Fruit fly (Drosophila melanogaster) whole organism, embryonic: ENCODE results near the gene Inx5.

ENCODE experiments used
- Adf1 ChIP-seq: fragments of 200-800 bp; sonication (Bioruptor generic); IDR thresholded peaks from 2 replicates; pipeline ENCODE4 v1.3.6; 2022; ENCODE audit warnings: missing biosample characterization, missing genetic modification characterization
- Asciz ChIP-seq: fragments of 200-800 bp; sonication (Bioruptor generic); optimal IDR thresholded peaks from 2 replicates; lab custom pipeline; 2017; ENCODE audit warnings: missing biosample characterization, mild to moderate bottlenecking, missing genetic modification characterization, missing genetic modification reagents
- BtbVII ChIP-seq: fragments of 200-800 bp; sonication (Bioruptor generic); optimal IDR thresholded peaks from 3 replicates; lab custom pipeline; 2017; ENCODE audit warnings: missing biosample characterization, mild to moderate bottlenecking, missing genetic modification characterization
- CG1024 ChIP-seq: fragments of 200-800 bp; sonication (Bioruptor generic); IDR thresholded peaks from 2 replicates; pipeline ENCODE4 v1.3.6; 2022; ENCODE audit warnings: missing biosample characterization, missing genetic modification characterization
- CG10565 ChIP-seq: fragments of 200-800 bp; sonication (Bioruptor generic); optimal IDR thresholded peaks from 3 replicates; lab custom pipeline; 2016; ENCODE audit warnings: missing biosample characterization, mild to moderate bottlenecking, missing genetic modification characterization
- CG13894 ChIP-seq: fragments of 200-800 bp; sonication (Bioruptor generic); optimal IDR thresholded peaks from 3 replicates; lab custom pipeline; 2018; ENCODE audit warnings: missing biosample characterization, mild to moderate bottlenecking, missing genetic modification characterization, moderate library complexity
- CG14014 ChIP-seq: fragments of 200-800 bp; sonication (Bioruptor generic); IDR thresholded peaks from 2 replicates; pipeline ENCODE4 v1.3.6; 2022; ENCODE audit warnings: missing biosample characterization, missing genetic modification characterization
- CG14710 ChIP-seq: fragments of 200-800 bp; sonication (Bioruptor generic); optimal IDR thresholded peaks from 3 replicates; lab custom pipeline; 2019; ENCODE audit warnings: missing biosample characterization, mild to moderate bottlenecking, missing genetic modification characterization, moderate library complexity
- CG1529 ChIP-seq: fragments of 200-800 bp; sonication (Bioruptor generic); optimal IDR thresholded peaks from 3 replicates; lab custom pipeline; 2018; ENCODE audit warnings: missing biosample characterization, missing genetic modification characterization
- CG17802 ChIP-seq: fragments of 200-800 bp; sonication (Bioruptor generic); optimal IDR thresholded peaks from 2 replicates; lab custom pipeline; 2018; ENCODE audit warnings: missing biosample characterization, mild to moderate bottlenecking, missing genetic modification characterization, moderate library complexity
- CG17912 ChIP-seq: fragments of 200-800 bp; sonication (Bioruptor generic); optimal IDR thresholded peaks from 2 replicates; lab custom pipeline; 2018; ENCODE audit warnings: missing biosample characterization, mild to moderate bottlenecking, missing genetic modification characterization
- CG6854 ChIP-seq: fragments of 200-800 bp; sonication (Bioruptor generic); optimal IDR thresholded peaks from 3 replicates; lab custom pipeline; 2017; ENCODE audit warnings: missing biosample characterization, mild to moderate bottlenecking, missing genetic modification characterization
- CG9817 ChIP-seq: fragments of 200-800 bp; sonication (Bioruptor generic); optimal IDR thresholded peaks from 2 replicates; lab custom pipeline; 2018; ENCODE audit warnings: missing biosample characterization, mild to moderate bottlenecking, missing genetic modification characterization, moderate library complexity
- CTCF ChIP-seq: fragments of 200-800 bp; sonication (Bioruptor generic); optimal IDR thresholded peaks from 2 replicates; lab custom pipeline; 2017; ENCODE audit warnings: missing biosample characterization, mild to moderate bottlenecking, missing genetic modification characterization, moderate library complexity
- Dek ChIP-seq: fragments of 200-800 bp; sonication (Bioruptor generic); optimal IDR thresholded peaks from 3 replicates; lab custom pipeline; 2019; ENCODE audit warnings: missing biosample characterization, mild to moderate bottlenecking, missing genetic modification characterization, moderate library complexity
- Dref ChIP-seq: fragments of 200-800 bp; sonication (Bioruptor generic); IDR thresholded peaks from 2 replicates; pipeline ENCODE4 v1.3.6; 2022; ENCODE audit warnings: missing biosample characterization, missing genetic modification characterization
- E2f2 ChIP-seq: fragments of 200-800 bp; sonication (Bioruptor generic); IDR thresholded peaks from 2 replicates; pipeline ENCODE4 v1.3.6; 2022; ENCODE audit warnings: missing biosample characterization, missing genetic modification characterization
- Gug ChIP-seq: fragments of 200-800 bp; sonication (Bioruptor generic); IDR thresholded peaks from 4 replicates; pipeline ENCODE4 v1.3.6; 2022; ENCODE audit warnings: missing biosample characterization, missing genetic modification characterization
- Hmx ChIP-seq: fragments of 200-800 bp; sonication (Bioruptor generic); optimal IDR thresholded peaks from 2 replicates; lab custom pipeline; 2016; ENCODE audit warnings: missing biosample characterization, missing genetic modification characterization
- Hr39 ChIP-seq: fragments of >200 bp; optimal IDR thresholded peaks from 2 replicates; lab custom pipeline; 2017
- Kr ChIP-seq: fragments of 200-800 bp; sonication (Bioruptor generic); optimal IDR thresholded peaks from 2 replicates; lab custom pipeline; 2017; ENCODE audit warnings: missing biosample characterization, mild to moderate bottlenecking, missing genetic modification characterization
- MESR4 ChIP-seq: fragments of 200-800 bp; sonication (Bioruptor generic); optimal IDR thresholded peaks from 2 replicates; lab custom pipeline; 2018; ENCODE audit warnings: missing biosample characterization, mild to moderate bottlenecking, missing genetic modification characterization, moderate library complexity
- Opbp ChIP-seq: fragments of 200-800 bp; sonication (Bioruptor generic); IDR thresholded peaks from 3 replicates; pipeline ENCODE4 v1.3.6; 2022; ENCODE audit warnings: missing biosample characterization, missing genetic modification characterization; ENCODE audit not compliant: partially characterized antibody
- Spps ChIP-seq: fragments of 200-800 bp; sonication (Bioruptor generic); optimal IDR thresholded peaks from 2 replicates; lab custom pipeline; 2018; ENCODE audit warnings: missing biosample characterization, mild to moderate bottlenecking, missing genetic modification characterization
- ara ChIP-seq: fragments of 200-800 bp; sonication (Bioruptor generic); IDR thresholded peaks from 2 replicates; pipeline ENCODE4 v1.3.6; 2022; ENCODE audit warnings: missing biosample characterization, missing genetic modification characterization
- az2 ChIP-seq: fragments of 200-800 bp; sonication (Bioruptor generic); optimal IDR thresholded peaks from 3 replicates; lab custom pipeline; 2016; ENCODE audit warnings: missing biosample characterization, missing genetic modification characterization
- cato ChIP-seq: fragments of 200-800 bp; sonication (Bioruptor generic); optimal IDR thresholded peaks from 2 replicates; lab custom pipeline; 2016; ENCODE audit warnings: missing biosample characterization, missing genetic modification characterization, borderline replicate concordance
- croc ChIP-seq: fragments of 200-800 bp; sonication (Bioruptor generic); conservative IDR thresholded peaks from 3 replicates; pipeline ENCODE4 v1.3.6; 2022; ENCODE audit warnings: missing biosample characterization, missing genetic modification characterization
- crol ChIP-seq: fragments of 200-800 bp; sonication (Bioruptor generic); IDR thresholded peaks from 2 replicates; pipeline ENCODE4 v1.3.6; 2022; ENCODE audit warnings: missing biosample characterization, missing genetic modification characterization
- fd96Cb ChIP-seq: fragments of 200-800 bp; sonication (Bioruptor generic); optimal IDR thresholded peaks from 2 replicates; lab custom pipeline; 2018; ENCODE audit warnings: missing biosample characterization, mild to moderate bottlenecking, missing genetic modification characterization, moderate library complexity
- fu2 ChIP-seq: fragments of 200-800 bp; sonication (Bioruptor generic); optimal IDR thresholded peaks from 2 replicates; lab custom pipeline; 2016; ENCODE audit warnings: missing biosample characterization, missing genetic modification characterization
- inv ChIP-seq: fragments of 200-800 bp; sonication (Bioruptor generic); IDR thresholded peaks from 2 replicates; pipeline ENCODE4 v1.3.6; 2022; ENCODE audit warnings: missing biosample characterization, missing genetic modification characterization; ENCODE audit not compliant: partially characterized antibody
- lab ChIP-seq: fragments of 200-800 bp; sonication (Bioruptor generic); optimal IDR thresholded peaks from 3 replicates; lab custom pipeline; 2017; ENCODE audit warnings: missing biosample characterization, missing genetic modification characterization, mild to moderate bottlenecking, moderate library complexity, missing genetic modification reagents
- lmd ChIP-seq: fragments of 200-800 bp; sonication (Bioruptor generic); IDR thresholded peaks from 2 replicates; pipeline ENCODE4 v1.3.6; 2022; ENCODE audit warnings: missing biosample characterization, missing genetic modification characterization
- nerfin-2 ChIP-seq: fragments of 200-800 bp; sonication (Bioruptor generic); IDR thresholded peaks from 2 replicates; pipeline ENCODE4 v1.3.6; 2022; ENCODE audit warnings: missing biosample characterization, missing genetic modification characterization; ENCODE audit not compliant: partially characterized antibody
- nmo ChIP-seq: fragments of 200-800 bp; sonication (Bioruptor generic); optimal IDR thresholded peaks from 2 replicates; lab custom pipeline; 2018; ENCODE audit warnings: missing biosample characterization, mild to moderate bottlenecking, missing genetic modification characterization, moderate library complexity
- nom ChIP-seq: fragments of 200-800 bp; sonication (Bioruptor generic); optimal IDR thresholded peaks from 2 replicates; lab custom pipeline; 2017; ENCODE audit warnings: missing biosample characterization, missing genetic modification characterization, mild to moderate bottlenecking, moderate library complexity, missing genetic modification reagents
- pfk ChIP-seq: fragments of 200-800 bp; sonication (Bioruptor generic); optimal IDR thresholded peaks from 2 replicates; lab custom pipeline; 2018; ENCODE audit warnings: missing biosample characterization, mild to moderate bottlenecking, missing genetic modification characterization, moderate library complexity
- pros ChIP-seq: fragments of 200-800 bp; sonication (Bioruptor generic); optimal IDR thresholded peaks from 3 replicates; lab custom pipeline; 2019; ENCODE audit warnings: missing biosample characterization, mild to moderate bottlenecking, missing genetic modification characterization, moderate library complexity
- pzg ChIP-seq: fragments of 200-800 bp; sonication (Bioruptor generic); optimal IDR thresholded peaks from 3 replicates; lab custom pipeline; 2018; ENCODE audit warnings: missing biosample characterization, mild to moderate bottlenecking, missing genetic modification characterization, moderate library complexity
- sens ChIP-seq: fragments of 200-800 bp; sonication (Bioruptor generic); peaks from one replicate; lab custom pipeline; 2016; ENCODE audit warnings: missing biosample characterization, missing genetic modification characterization
- seq ChIP-seq: fragments of 200-800 bp; sonication (Bioruptor generic); IDR thresholded peaks from 2 replicates; pipeline ENCODE4 v1.3.6; 2022; ENCODE audit warnings: missing biosample characterization, missing genetic modification characterization
- shn ChIP-seq: fragments of 200-800 bp; sonication (Bioruptor generic); optimal IDR thresholded peaks from 3 replicates; lab custom pipeline; 2016; ENCODE audit warnings: missing biosample characterization, missing genetic modification characterization
- sim ChIP-seq: fragments of 200-800 bp; sonication (Bioruptor generic); IDR thresholded peaks from 2 replicates; pipeline ENCODE4 v1.3.6; 2022; ENCODE audit warnings: missing biosample characterization, missing genetic modification characterization
- slp2 ChIP-seq: fragments of 200-800 bp; sonication (Bioruptor generic); optimal IDR thresholded peaks from 2 replicates; lab custom pipeline; 2016; ENCODE audit warnings: missing biosample characterization, missing genetic modification characterization
- ssp ChIP-seq: fragments of 200-800 bp; sonication (Bioruptor generic); IDR thresholded peaks from 2 replicates; pipeline ENCODE4 v1.3.6; 2022; ENCODE audit warnings: missing biosample characterization, missing genetic modification characterization
- zen2 ChIP-seq: fragments of 200-800 bp; sonication (Bioruptor generic); IDR thresholded peaks from 3 replicates; pipeline ENCODE4 v1.3.6; 2022; ENCODE audit warnings: missing biosample characterization, missing genetic modification characterization; ENCODE audit not compliant: partially characterized antibody

Gene Inx5

dm6 chrX:19172955-19173354 lies 2.3 kb upstream of the Inx5 start (continued):
- TF ChIP-seq slp2 (GFP tag; lab: Kevin White, UChicago) (no peak), Gug (GFP tag; lab: Robert Waterston, UW) (no peak), CG14710 (tag; lab: Kevin White, UChicago) (no peak), fu2 (GFP tag; lab: Kevin White, UChicago) (no peak), sens (GFP tag; lab: Kevin White, UChicago) (peak; percentile 65), nmo (GFP tag; lab: Kevin White, UChicago) (no peak), Dref (no peak), inv (no peak), Hmx (GFP tag; lab: Kevin White, UChicago) (no peak), zen2 (GFP tag; lab: Robert Waterston, UW) (no peak), Dek (no peak), ara (GFP tag; lab: Robert Waterston, UW) (no peak), Opbp (GFP tag; lab: Robert Waterston, UW) (no peak), nom (GFP tag; lab: Kevin White, UChicago) (no peak), E2f2 (no peak), ssp (GFP tag; lab: Robert Waterston, UW) (no peak), pzg (GFP tag; lab: Kevin White, UChicago) (no peak), CG13894 (no peak), Hr39 (no peak), croc (GFP tag; lab: Robert Waterston, UW) (no peak), CG1024 (GFP tag; lab: Robert Waterston, UW) (no peak), CG14014 (GFP tag; lab: Robert Waterston, UW) (no peak), Asciz (GFP tag; lab: Kevin White, UChicago) (no peak), az2 (peak; percentile 9), cato (GFP tag; lab: Kevin White, UChicago) (no peak), CG9817 (tag; lab: Kevin White, UChicago) (no peak), Adf1 (GFP tag; lab: Robert Waterston, UW) (0 out of 2 replicates have a peak, but pooled peaks have one; percentile 8), sim (GFP tag; lab: Robert Waterston, UW) (no peak), lab (GFP tag; lab: Kevin White, UChicago) (peak; percentile 11), Spps (tag; lab: Kevin White, UChicago) (no peak), pfk (GFP tag; lab: Kevin White, UChicago) (no peak), MESR4 (GFP tag; lab: Kevin White, UChicago) (no peak), seq (GFP tag; lab: Robert Waterston, UW) (peak; percentile 15; the same call in 1 of the 2 replicates), pros (GFP tag; lab: Kevin White, UChicago) (no peak), crol (GFP tag; lab: Robert Waterston, UW) (no peak), lmd (GFP tag; lab: Robert Waterston, UW) (no peak; the same call in 1 of the 2 replicates), CG10565 (GFP tag; lab: Kevin White, UChicago) (no peak), BtbVII (GFP tag; lab: Kevin White, UChicago) (no peak), CG17802 (no peak), shn (GFP tag; lab: Kevin White, UChicago) (no peak), fd96Cb (peak; percentile 6), Kr (GFP tag; lab: Kevin White, UChicago) (no peak), CG6854 (GFP tag; lab: Kevin White, UChicago) (no peak), CTCF (GFP tag; lab: Kevin White, UChicago) (no peak), nerfin-2 (GFP tag; lab: Robert Waterston, UW) (no peak), CG1529 (GFP tag; lab: Kevin White, UChicago) (no peak), CG17912 (no peak)
